Fruit fly (Drosophila melanogaster) whole organism, wandering third instar larva: ENCODE measurements around the gene Gycalpha99B.
A peak's percentile ranks its signal among the peaks of the same experiment; 100 is the strongest.

ENCODE experiments used
- Abd-B ChIP-seq: fragments of >200 bp; optimal IDR thresholded peaks from 2 replicates; lab custom pipeline; 2017; ENCODE audit warnings: missing biosample characterization, missing genetic modification characterization
- CG32264 ChIP-seq: fragments of 200-800 bp; sonication (Bioruptor generic); optimal IDR thresholded peaks from 2 replicates; lab custom pipeline; 2016; ENCODE audit warnings: missing biosample characterization, missing genetic modification characterization
- CG9705 ChIP-seq: fragments of 200-800 bp; sonication (Bioruptor generic); optimal IDR thresholded peaks from 2 replicates; lab custom pipeline; 2018; ENCODE audit warnings: missing biosample characterization, mild to moderate bottlenecking, missing genetic modification characterization
- CrebA ChIP-seq: fragments of 200-800 bp; sonication (Bioruptor generic); optimal IDR thresholded peaks from 2 replicates; lab custom pipeline; 2016; ENCODE audit warnings: missing biosample characterization, mild to moderate bottlenecking, missing genetic modification characterization, borderline replicate concordance
- Dfd ChIP-seq: fragments of >200 bp; optimal IDR thresholded peaks from 2 replicates; lab custom pipeline; 2017; ENCODE audit warnings: missing biosample characterization, missing genetic modification characterization
- Dif ChIP-seq: fragments of 200-275, 200-300 bp; sonication (Bioruptor generic); optimal IDR thresholded peaks from 2 replicates; lab custom pipeline; 2018; ENCODE audit warnings: missing biosample characterization, missing genetic modification characterization; ENCODE audit not compliant: partially characterized antibody
- GATAd ChIP-seq: sonication (Bioruptor generic); optimal IDR thresholded peaks from 2 replicates; lab custom pipeline; 2016; ENCODE audit warnings: missing biosample characterization, missing genetic modification characterization
- HLH106 ChIP-seq: fragments of 200-800 bp; optimal IDR thresholded peaks from 3 replicates; lab custom pipeline; 2019; ENCODE audit warnings: missing biosample characterization, mild to moderate bottlenecking, missing genetic modification characterization, moderate library complexity
- Hnf4 ChIP-seq: fragments of 200-800 bp; sonication (Bioruptor generic); optimal IDR thresholded peaks from 2 replicates; lab custom pipeline; 2016; ENCODE audit warnings: missing biosample characterization, mild to moderate bottlenecking, missing genetic modification characterization
- Hr78 ChIP-seq: fragments of >200 bp; optimal IDR thresholded peaks from 2 replicates; lab custom pipeline; 2017; ENCODE audit warnings: missing biosample characterization, missing genetic modification characterization
- Hr83 ChIP-seq: fragments of 200-300 bp; sonication (Bioruptor generic); optimal IDR thresholded peaks from 2 replicates; lab custom pipeline; 2016; ENCODE audit warnings: missing biosample characterization, mild to moderate bottlenecking, missing genetic modification characterization, moderate library complexity; ENCODE audit not compliant: poor library complexity, severe bottlenecking
- Jra ChIP-seq: sonication (Bioruptor generic); optimal IDR thresholded peaks from 2 replicates; lab custom pipeline; 2016; ENCODE audit warnings: missing biosample characterization, missing genetic modification characterization
- Mio ChIP-seq: sonication (Bioruptor generic); optimal IDR thresholded peaks from 2 replicates; lab custom pipeline; 2016; ENCODE audit warnings: missing biosample characterization, missing genetic modification characterization
- Myc ChIP-seq: fragments of >200 bp; optimal IDR thresholded peaks from 2 replicates; lab custom pipeline; 2017
- N ChIP-seq: fragments of >200 bp; optimal IDR thresholded peaks from 2 replicates; lab custom pipeline; 2018; ENCODE audit warnings: missing biosample characterization, missing external identifiers, missing genetic modification characterization
- OdsH ChIP-seq: fragments of 200-800 bp; sonication (Bioruptor generic); optimal IDR thresholded peaks from 2 replicates; lab custom pipeline; 2016; ENCODE audit warnings: missing biosample characterization, mild to moderate bottlenecking, missing genetic modification characterization
- Rel ChIP-seq, 2 experiments: fragments of 200-800 bp; sonication (Bioruptor generic) in 1 of 2; optimal IDR thresholded peaks; 2 replicates in 1 of 2; 3 replicates in 1 of 2; lab custom pipeline; 2016 to 2019; ENCODE audit warnings: mild to moderate bottlenecking in 2 of 2, missing biosample characterization in 2 of 2, missing genetic modification characterization in 2 of 2, moderate library complexity in 1 of 2
- Vsx2 ChIP-seq: fragments of 200-300, 225-300 bp; sonication (Bioruptor generic); optimal IDR thresholded peaks from 2 replicates; lab custom pipeline; 2018; ENCODE audit warnings: missing biosample characterization, missing genetic modification characterization; ENCODE audit not compliant: partially characterized antibody
- br ChIP-seq: fragments of 200-800 bp; sonication (Bioruptor generic); optimal IDR thresholded peaks from 2 replicates; lab custom pipeline; 2016; ENCODE audit warnings: missing biosample characterization, missing genetic modification characterization
- brk ChIP-seq: fragments of 200-800 bp; sonication (Bioruptor generic); optimal IDR thresholded peaks from 2 replicates; lab custom pipeline; 2016; ENCODE audit warnings: missing biosample characterization, mild to moderate bottlenecking, missing genetic modification characterization
- dl ChIP-seq, 2 experiments: fragments of 175-275, 200-275 bp in 1 of 2; fragments of 200-275 bp in 1 of 2; sonication (Bioruptor generic); optimal IDR thresholded peaks; lab custom pipeline; 2018; ENCODE audit warnings: mild to moderate bottlenecking in 2 of 2, missing biosample characterization in 2 of 2, missing genetic modification characterization in 2 of 2, moderate library complexity in 2 of 2; ENCODE audit not compliant: partially characterized antibody in 2 of 2, insufficient read depth in 1 of 2
- dmrt93B ChIP-seq: fragments of 200-800 bp; sonication (Bioruptor generic); optimal IDR thresholded peaks from 2 replicates; lab custom pipeline; 2018; ENCODE audit warnings: missing biosample characterization, mild to moderate bottlenecking, missing genetic modification characterization
- dsf ChIP-seq: sonication (Bioruptor generic); optimal IDR thresholded peaks from 2 replicates; lab custom pipeline; 2016; ENCODE audit warnings: missing biosample characterization, missing genetic modification characterization, borderline replicate concordance
- ey ChIP-seq: fragments of 200-800 bp; sonication (Bioruptor generic); optimal IDR thresholded peaks from 2 replicates; lab custom pipeline; 2016; ENCODE audit warnings: missing biosample characterization, missing genetic modification characterization
- foxo ChIP-seq, 2 experiments: fragments of 200-800 bp; sonication (Bioruptor generic); optimal IDR thresholded peaks; 2 replicates in 1 of 2; 3 replicates in 1 of 2; lab custom pipeline; 2016 to 2017; ENCODE audit warnings: missing biosample characterization in 2 of 2, missing genetic modification characterization in 2 of 2
- fru ChIP-seq: fragments of 200-800 bp; sonication (Bioruptor generic); optimal IDR thresholded peaks from 3 replicates; lab custom pipeline; 2016; ENCODE audit warnings: missing biosample characterization, mild to moderate bottlenecking, missing genetic modification characterization
- h ChIP-seq: fragments of 200-800 bp; sonication (Bioruptor generic); optimal IDR thresholded peaks from 3 replicates; lab custom pipeline; 2016; ENCODE audit warnings: missing biosample characterization, mild to moderate bottlenecking, missing genetic modification characterization
- jim ChIP-seq: fragments of 175-275, 200-325 bp; sonication (Bioruptor generic); optimal IDR thresholded peaks from 2 replicates; lab custom pipeline; 2016; ENCODE audit warnings: missing biosample characterization, mild to moderate bottlenecking, missing genetic modification characterization
- lola ChIP-seq: fragments of >200 bp; optimal IDR thresholded peaks from 2 replicates; lab custom pipeline; 2017; ENCODE audit warnings: missing biosample characterization, missing genetic modification characterization
- pan ChIP-seq: fragments of >200 bp; optimal IDR thresholded peaks from 2 replicates; lab custom pipeline; 2017
- psq ChIP-seq: fragments of 200-800 bp; sonication (Bioruptor generic); optimal IDR thresholded peaks from 3 replicates; lab custom pipeline; 2017; ENCODE audit warnings: missing biosample characterization, mild to moderate bottlenecking, missing genetic modification characterization, moderate library complexity
- rgr ChIP-seq: fragments of 200-800 bp; sonication (Bioruptor generic); optimal IDR thresholded peaks from 3 replicates; lab custom pipeline; 2016; ENCODE audit warnings: missing biosample characterization, mild to moderate bottlenecking, missing genetic modification characterization
- sage ChIP-seq: fragments of 200-800 bp; sonication (Bioruptor generic); optimal IDR thresholded peaks from 2 replicates; lab custom pipeline; 2016; ENCODE audit warnings: missing biosample characterization, mild to moderate bottlenecking, missing genetic modification characterization
- sv ChIP-seq: fragments of 200-800 bp; sonication (Bioruptor generic); optimal IDR thresholded peaks from 3 replicates; lab custom pipeline; 2016; ENCODE audit warnings: missing biosample characterization, missing genetic modification characterization
- tai ChIP-seq: sonication (Bioruptor generic); optimal IDR thresholded peaks from 2 replicates; lab custom pipeline; 2016; ENCODE audit warnings: missing biosample characterization, missing genetic modification characterization
- usp ChIP-seq: fragments of >200 bp; optimal IDR thresholded peaks from 2 replicates; lab custom pipeline; 2017; ENCODE audit warnings: missing biosample characterization, missing genetic modification characterization
- woc ChIP-seq: sonication (Bioruptor generic); optimal IDR thresholded peaks from 2 replicates; lab custom pipeline; 2016; ENCODE audit warnings: missing biosample characterization, mild to moderate bottlenecking, missing genetic modification characterization

Gene Gycalpha99B

dm6 chr3R:29686698-29687097 is 4.4 kb downstream of the Gycalpha99B start:
- TF ChIP-seq rgr (GFP tag; lab: Kevin White, UChicago), result no peak
- TF ChIP-seq brk (GFP tag; lab: Kevin White, UChicago), result no peak
- TF ChIP-seq ey, result no peak
- TF ChIP-seq jim (GFP tag; lab: Kevin White, UChicago), result no peak
- TF ChIP-seq HLH106 (tag; lab: Kevin White, UChicago), result no peak
- TF ChIP-seq Dif (GFP tag; lab: Kevin White, UChicago), result no peak
- no peak for TF ChIP-seq psq
- TF ChIP-seq Vsx2 (GFP tag; lab: Kevin White, UChicago), result no peak
- TF ChIP-seq br (GFP tag; lab: Kevin White, UChicago), result no peak
- no peak for TF ChIP-seq Mio (GFP tag; lab: Kevin White, UChicago)
- no peak for TF ChIP-seq Hr83
- TF ChIP-seq sv (GFP tag; lab: Kevin White, UChicago), result no peak
- TF ChIP-seq Dfd (GFP tag; lab: Kevin White, UChicago), result no peak
- no peak for TF ChIP-seq OdsH
- TF ChIP-seq, all 38 proteins: peak for 0

- TF ChIP-seq br (GFP tag; lab: Kevin White, UChicago) (no peak), dmrt93B (GFP tag; lab: Kevin White, UChicago) (no peak), sage (GFP tag; lab: Kevin White, UChicago) (no peak)
- TF ChIP-seq, all 38 proteins: peak for 0
Observed at dm6 chr3R:29689211-29689610, 6.9 kb downstream of the Gycalpha99B start, which contains the start of gene Obp99c. Obp99c (minus strand) TSS chr3R:29689311.

- no peak for TF ChIP-seq Mio (GFP tag; lab: Kevin White, UChicago)
- TF ChIP-seq Dfd (GFP tag; lab: Kevin White, UChicago), result no peak
- no peak for TF ChIP-seq Myc
- TF ChIP-seq h (GFP tag; lab: Kevin White, UChicago), result no peak
- no peak for TF ChIP-seq OdsH
- no peak for TF ChIP-seq dsf (GFP tag; lab: Kevin White, UChicago)
- TF ChIP-seq foxo (GFP tag; optimal IDR thresholded peaks at IDR 0.05; lab: Kevin White, UChicago), result no peak
- TF ChIP-seq br (GFP tag; lab: Kevin White, UChicago), result no peak
- TF ChIP-seq Hr78 (GFP tag; lab: Kevin White, UChicago), result no peak
- no peak for TF ChIP-seq sv (GFP tag; lab: Kevin White, UChicago)
- TF ChIP-seq usp (GFP tag; lab: Kevin White, UChicago), result no peak
- no peak for TF ChIP-seq Dif (GFP tag; lab: Kevin White, UChicago)
- no peak for TF ChIP-seq sage (GFP tag; lab: Kevin White, UChicago)
- no peak for TF ChIP-seq fru
- TF ChIP-seq GATAd, result no peak
- TF ChIP-seq rgr (GFP tag; lab: Kevin White, UChicago), result no peak
- TF ChIP-seq jim (GFP tag; lab: Kevin White, UChicago), result no peak
- TF ChIP-seq Hr83, result no peak
- no peak for TF ChIP-seq pan (lab: Kevin White, UChicago)
Observed at dm6 chr3R:29689833-29690538, 7.7 kb downstream of the Gycalpha99B start.

dm6 chr3R:29690539-29690852 is 8.2 kb downstream of the Gycalpha99B start:
- TF ChIP-seq br (GFP tag; lab: Kevin White, UChicago) (no peak), OdsH (no peak), dl (GFP tag; optimal IDR thresholded peaks at IDR 0.05; lab: Kevin White, UChicago; ENCODE audit: insufficient read depth in 1 of 2, partially characterized antibody in 2 of 2) (no peak), sage (GFP tag; lab: Kevin White, UChicago) (no peak), Dfd (GFP tag; lab: Kevin White, UChicago) (no peak), Myc (no peak), GATAd (no peak), Vsx2 (GFP tag; lab: Kevin White, UChicago) (no peak), sv (GFP tag; lab: Kevin White, UChicago) (peak; percentile 30), N (GFP tag; lab: Kevin White, UChicago) (no peak), Rel (GFP tag; optimal IDR thresholded peaks at IDR 0.05; lab: Kevin White, UChicago) (no peak), Rel (tag; optimal IDR thresholded peaks at IDR 0.05; lab: Kevin White, UChicago) (no peak), Hr83 (no peak), h (GFP tag; lab: Kevin White, UChicago) (peak; percentile 11), woc (GFP tag; lab: Kevin White, UChicago) (no peak), tai (no peak), ey (peak; percentile 18), Abd-B (GFP tag; lab: Kevin White, UChicago) (no peak), CG9705 (GFP tag; lab: Kevin White, UChicago) (no peak), brk (GFP tag; lab: Kevin White, UChicago) (no peak), lola (no peak), usp (GFP tag; lab: Kevin White, UChicago) (no peak), Dif (GFP tag; lab: Kevin White, UChicago) (no peak), Hnf4 (GFP tag; lab: Kevin White, UChicago) (no peak), dmrt93B (GFP tag; lab: Kevin White, UChicago) (no peak), CG32264 (GFP tag; lab: Kevin White, UChicago) (no peak), Mio (GFP tag; lab: Kevin White, UChicago) (no peak), pan (lab: Kevin White, UChicago) (no peak), CrebA (GFP tag; lab: Kevin White, UChicago) (no peak), Jra (GFP tag; lab: Kevin White, UChicago) (no peak), dsf (GFP tag; lab: Kevin White, UChicago) (no peak), rgr (GFP tag; lab: Kevin White, UChicago) (peak; percentile 23), psq (no peak), HLH106 (tag; lab: Kevin White, UChicago) (peak; percentile 30), foxo (GFP tag; optimal IDR thresholded peaks at IDR 0.05; lab: Kevin White, UChicago) (peak in 1 of 2 experiments; percentile 26), fru (peak; percentile 22), jim (GFP tag; lab: Kevin White, UChicago) (no peak), Hr78 (GFP tag; lab: Kevin White, UChicago) (no peak)
